Worm (Caenorhabditis elegans) whole organism, mixed stage, embryonic: Measurements from ENCODE around the gene C15B12.4.
A peak's percentile ranks its signal among the peaks of the same experiment; 100 is the strongest.

ENCODE experiments used
- M03D4.4 ChIP-seq: sonication (generic microtip); optimal IDR thresholded peaks from 2 replicates; lab custom pipeline; 2017; ENCODE audit warnings: mild to moderate bottlenecking, missing genetic modification characterization, missing compliant biosample characterization
- bed-3 ChIP-seq: fragments of 200-800 bp; sonication (Bioruptor generic); optimal IDR thresholded peaks from 3 replicates; lab custom pipeline; 2018; ENCODE audit warnings: mild to moderate bottlenecking, missing genetic modification characterization, moderate library complexity, missing compliant biosample characterization
- blmp-1 ChIP-seq: fragments of 150-350 bp; optimal IDR thresholded peaks from 2 replicates; lab custom pipeline; 2014; ENCODE audit warnings: missing biosample characterization, missing genetic modification characterization
- ceh-43 ChIP-seq: fragments of 200-800 bp; sonication (Bioruptor generic); optimal IDR thresholded peaks from 2 replicates; lab custom pipeline; 2018; ENCODE audit warnings: mild to moderate bottlenecking, missing genetic modification characterization, moderate library complexity, missing compliant biosample characterization
- ceh-83 ChIP-seq: fragments of 200-800 bp; sonication (Bioruptor generic); optimal IDR thresholded peaks from 2 replicates; lab custom pipeline; 2018; ENCODE audit warnings: mild to moderate bottlenecking, missing genetic modification characterization, missing compliant biosample characterization
- cnd-1 ChIP-seq: fragments of 200-800 bp; sonication (Bioruptor generic); optimal IDR thresholded peaks from 2 replicates; lab custom pipeline; 2018; ENCODE audit warnings: mild to moderate bottlenecking, missing genetic modification characterization, missing compliant biosample characterization
- drap-1 ChIP-seq: fragments of 200-800 bp; sonication (Bioruptor generic); optimal IDR thresholded peaks from 3 replicates; lab custom pipeline; 2018; ENCODE audit warnings: mild to moderate bottlenecking, missing genetic modification characterization, missing compliant biosample characterization
- elt-1 ChIP-seq: sonication (generic microtip); optimal IDR thresholded peaks from 2 replicates; lab custom pipeline; 2017; ENCODE audit warnings: missing genetic modification characterization, mild to moderate bottlenecking, missing compliant biosample characterization, antibody characterized with exemption, moderate library complexity, borderline replicate concordance; ENCODE audit not compliant: insufficient read depth
- elt-3 ChIP-seq: fragments of 150-350 bp; optimal IDR thresholded peaks from 2 replicates; lab custom pipeline; 2014; ENCODE audit warnings: missing biosample characterization, missing genetic modification characterization
- flh-1 ChIP-seq: fragments of 200-800 bp; sonication (Bioruptor generic); optimal IDR thresholded peaks from 2 replicates; lab custom pipeline; 2018; ENCODE audit warnings: mild to moderate bottlenecking, missing genetic modification characterization, moderate library complexity, missing compliant biosample characterization
- ham-2 ChIP-seq: fragments of 200-800 bp; sonication (Bioruptor generic); optimal IDR thresholded peaks from 2 replicates; lab custom pipeline; 2018; ENCODE audit warnings: mild to moderate bottlenecking, missing genetic modification characterization, missing compliant biosample characterization
- hlh-1 ChIP-seq: fragments of 150-350 bp; optimal IDR thresholded peaks from 2 replicates; lab custom pipeline; 2014; ENCODE audit warnings: missing biosample characterization, missing genetic modification reagents, missing genetic modification characterization
- lin-13 ChIP-seq: fragments of 150-350 bp; optimal IDR thresholded peaks from 2 replicates; lab custom pipeline; 2014; ENCODE audit warnings: missing biosample characterization, missing genetic modification characterization
- lin-32 ChIP-seq: fragments of 200-800 bp; sonication (Bioruptor generic); optimal IDR thresholded peaks from 2 replicates; lab custom pipeline; 2018; ENCODE audit warnings: mild to moderate bottlenecking, missing genetic modification characterization, missing compliant biosample characterization
- lsy-2 ChIP-seq: fragments of 150-350 bp; optimal IDR thresholded peaks from 2 replicates; lab custom pipeline; 2014; ENCODE audit warnings: missing biosample characterization, missing genetic modification characterization
- mab-5 ChIP-seq: fragments of 150-350 bp; optimal IDR thresholded peaks from 2 replicates; lab custom pipeline; 2014; ENCODE audit warnings: missing biosample characterization, missing genetic modification characterization
- mep-1 ChIP-seq: fragments of 150-350 bp; optimal IDR thresholded peaks from 2 replicates; lab custom pipeline; 2017; ENCODE audit warnings: missing biosample characterization, missing genetic modification reagents, missing genetic modification characterization, inconsistent platforms
- mls-2 ChIP-seq: sonication (generic microtip); optimal IDR thresholded peaks from 2 replicates; lab custom pipeline; 2016; ENCODE audit warnings: mild to moderate bottlenecking, missing genetic modification characterization, moderate library complexity, missing compliant biosample characterization
- nhr-12 ChIP-seq: fragments of 150-350 bp; optimal IDR thresholded peaks from 2 replicates; lab custom pipeline; 2014; ENCODE audit warnings: missing biosample characterization, missing genetic modification characterization
- nhr-2 ChIP-seq: fragments of 150-350 bp; optimal IDR thresholded peaks from 2 replicates; lab custom pipeline; 2014; ENCODE audit warnings: missing biosample characterization, missing genetic modification characterization
- nhr-237 ChIP-seq: fragments of 150-350 bp; optimal IDR thresholded peaks from 2 replicates; lab custom pipeline; 2014; ENCODE audit warnings: missing biosample characterization, missing genetic modification characterization
- nhr-28 ChIP-seq: fragments of 150-350 bp; optimal IDR thresholded peaks from 2 replicates; lab custom pipeline; 2014; ENCODE audit warnings: missing biosample characterization, missing genetic modification characterization
- nhr-76 ChIP-seq: sonication (generic microtip); optimal IDR thresholded peaks from 2 replicates; lab custom pipeline; 2017; ENCODE audit warnings: missing biosample characterization, missing genetic modification characterization
- pha-4 ChIP-seq: fragments of 150-350 bp; optimal IDR thresholded peaks from 2 replicates; lab custom pipeline; 2018; ENCODE audit warnings: missing biosample characterization, missing genetic modification reagents, missing genetic modification characterization
- sem-2 ChIP-seq: fragments of 200-800 bp; sonication (Bioruptor generic); optimal IDR thresholded peaks from 2 replicates; lab custom pipeline; 2018; ENCODE audit warnings: mild to moderate bottlenecking, missing genetic modification characterization, missing compliant biosample characterization
- snpc-4 ChIP-seq: fragments of 150-350 bp; optimal IDR thresholded peaks from 2 replicates; lab custom pipeline; 2014; ENCODE audit warnings: missing biosample characterization, missing genetic modification characterization
- sptf-1 ChIP-seq: sonication (generic microtip); optimal IDR thresholded peaks from 2 replicates; lab custom pipeline; 2017; ENCODE audit warnings: mild to moderate bottlenecking, missing genetic modification characterization, moderate library complexity, missing compliant biosample characterization
- unc-120 ChIP-seq: sonication (generic microtip); optimal IDR thresholded peaks from 2 replicates; lab custom pipeline; 2017; ENCODE audit warnings: missing genetic modification characterization, missing compliant biosample characterization; ENCODE audit not compliant: poor library complexity, severe bottlenecking
- unc-39 ChIP-seq: fragments of 150-350 bp; optimal IDR thresholded peaks from 2 replicates; lab custom pipeline; 2014; ENCODE audit warnings: missing biosample characterization, missing genetic modification characterization
- unc-62 ChIP-seq: fragments of 150-350 bp; optimal IDR thresholded peaks from 2 replicates; lab custom pipeline; 2014; ENCODE audit warnings: missing biosample characterization, missing genetic modification reagents, missing genetic modification characterization

Gene C15B12.4

ce11 chrX:6456567-6456966, 17.0 kb downstream of the C15B12.4 start, which contains the start of gene pept-1:
Gene pept-1, plus strand, starts transcription at chrX:6456872.
- TF ChIP-seq nhr-237 (tag; lab: Kevin White, UChicago): no peak
- no peak for TF ChIP-seq pha-4 (tag; lab: Kevin White, UChicago)
- no peak for TF ChIP-seq lsy-2 (tag; lab: Kevin White, UChicago)
- TF ChIP-seq unc-120: no peak
- TF ChIP-seq elt-1 (tag; lab: Kevin White, UChicago): no peak
- TF ChIP-seq blmp-1 (tag; lab: Kevin White, UChicago): no peak
- TF ChIP-seq nhr-28 (tag; lab: Kevin White, UChicago): no peak
- TF ChIP-seq snpc-4: no peak
- no peak for TF ChIP-seq mep-1 (tag; lab: Kevin White, UChicago)
- no peak for TF ChIP-seq ceh-83 (GFP tag; lab: Kevin White, UChicago)
- TF ChIP-seq hlh-1 (tag; lab: Kevin White, UChicago): no peak
- no peak for TF ChIP-seq unc-39 (tag; lab: Kevin White, UChicago)
- no peak for TF ChIP-seq lin-13 (tag; lab: Kevin White, UChicago)
- TF ChIP-seq M03D4.4 (tag; lab: Kevin White, UChicago): no peak
- no peak for TF ChIP-seq mls-2 (tag; lab: Kevin White, UChicago)
- no peak for TF ChIP-seq sptf-1 (tag; lab: Kevin White, UChicago)

ce11 chrX:6455157-6455556, 18.4 kb downstream of the C15B12.4 start, which contains the start of gene nas-33:
Gene nas-33, minus strand, starts transcription at chrX:6455257.
- no peak for TF ChIP-seq ceh-83 (GFP tag; lab: Kevin White, UChicago)
- TF ChIP-seq ham-2 (GFP tag; lab: Kevin White, UChicago): no peak
- TF ChIP-seq nhr-237 (tag; lab: Kevin White, UChicago): no peak
- TF ChIP-seq, all 35 proteins: peak for 0

DNA sequence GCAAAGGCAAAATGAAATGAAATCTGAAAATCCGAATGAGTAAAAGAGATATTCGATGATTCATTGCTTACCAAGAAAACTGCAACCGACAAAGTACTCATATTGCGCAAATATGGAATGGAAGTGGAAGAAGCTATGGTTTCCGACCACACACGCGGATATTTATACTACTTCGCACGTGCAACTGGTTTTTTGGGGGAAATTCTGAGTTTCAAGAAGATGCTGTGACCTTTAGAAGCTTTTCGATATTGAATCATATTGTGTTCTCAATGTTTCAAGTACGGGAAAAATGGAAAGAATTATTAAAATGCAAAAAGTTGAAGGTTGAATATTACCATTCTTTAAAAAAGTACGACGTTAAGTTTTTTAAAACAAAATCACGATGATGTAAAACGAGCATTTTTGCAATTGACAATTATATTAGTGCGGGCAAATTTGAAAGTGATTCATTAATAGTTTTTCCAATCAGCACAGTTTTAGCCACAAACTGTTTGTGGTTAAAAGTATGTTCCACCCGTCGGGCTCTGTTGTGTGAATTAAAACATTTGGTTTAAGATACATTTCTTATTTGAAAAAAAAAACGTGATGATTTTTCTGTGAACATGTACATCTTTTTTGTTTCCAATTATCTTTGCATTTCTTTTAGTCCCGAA, 22.6 kb downstream of the C15B12.4 start, which contains the start of the genes grl-6 and K10C2.6:
grl-6 (minus strand) TSS at position 101 of the 653 bp plus-strand sequence.
K10C2.6 (plus strand) TSS at position 603 of the 653 bp plus-strand sequence.
- TF ChIP-seq cnd-1 (tag; lab: Kevin White, UChicago) (no peak), mep-1 (tag; lab: Kevin White, UChicago) (no peak), ham-2 (GFP tag; lab: Kevin White, UChicago) (no peak), nhr-12 (tag; lab: Kevin White, UChicago) (no peak), ceh-43 (GFP tag; lab: Kevin White, UChicago) (no peak), lin-13 (tag; lab: Kevin White, UChicago) (no peak), lin-32 (no peak), mls-2 (tag; lab: Kevin White, UChicago) (no peak), mab-5 (no peak), drap-1 (GFP tag; lab: Kevin White, UChicago) (no peak), sem-2 (GFP tag; lab: Kevin White, UChicago) (no peak), sptf-1 (tag; lab: Kevin White, UChicago) (no peak), unc-62 (GFP tag; lab: Kevin White, UChicago) (no peak)
- TF ChIP-seq, all 35 proteins: peak for 0

ce11 chrX:6448866-6449400, 24.6 kb downstream of the C15B12.4 start, which contains the start of gene fah-1:
Gene fah-1, minus strand, starts transcription at chrX:6448916.
- TF ChIP-seq cnd-1 (tag; lab: Kevin White, UChicago): no peak
- peak; percentile 69 for TF ChIP-seq elt-3 (tag; lab: Kevin White, UChicago)
- no peak for TF ChIP-seq nhr-12 (tag; lab: Kevin White, UChicago)
- TF ChIP-seq nhr-2 (tag; lab: Kevin White, UChicago): peak; percentile 56
- TF ChIP-seq unc-62 (GFP tag; lab: Kevin White, UChicago): peak; percentile 30
- no peak for TF ChIP-seq flh-1 (GFP tag; lab: Kevin White, UChicago)
- TF ChIP-seq nhr-76 (tag; lab: Kevin White, UChicago): no peak

ce11 chrX:6446564-6446963, 27.0 kb downstream of the C15B12.4 start, which contains the start of gene asp-14:
Gene asp-14, minus strand, starts transcription at chrX:6446664.
- no peak for TF ChIP-seq mls-2 (tag; lab: Kevin White, UChicago)
- no peak for TF ChIP-seq hlh-1 (tag; lab: Kevin White, UChicago)
- no peak for TF ChIP-seq ham-2 (GFP tag; lab: Kevin White, UChicago)
- TF ChIP-seq mep-1 (tag; lab: Kevin White, UChicago): no peak
- no peak for TF ChIP-seq lsy-2 (tag; lab: Kevin White, UChicago)
- TF ChIP-seq bed-3: no peak
- TF ChIP-seq nhr-2 (tag; lab: Kevin White, UChicago): no peak
- TF ChIP-seq drap-1 (GFP tag; lab: Kevin White, UChicago): no peak
- no peak for TF ChIP-seq mab-5
